Worm (Caenorhabditis elegans): Measurements from ENCODE around the gene cpz-2.
A peak's percentile ranks its signal among the peaks of the same experiment; 100 is the strongest.

Gene cpz-2

DNA sequence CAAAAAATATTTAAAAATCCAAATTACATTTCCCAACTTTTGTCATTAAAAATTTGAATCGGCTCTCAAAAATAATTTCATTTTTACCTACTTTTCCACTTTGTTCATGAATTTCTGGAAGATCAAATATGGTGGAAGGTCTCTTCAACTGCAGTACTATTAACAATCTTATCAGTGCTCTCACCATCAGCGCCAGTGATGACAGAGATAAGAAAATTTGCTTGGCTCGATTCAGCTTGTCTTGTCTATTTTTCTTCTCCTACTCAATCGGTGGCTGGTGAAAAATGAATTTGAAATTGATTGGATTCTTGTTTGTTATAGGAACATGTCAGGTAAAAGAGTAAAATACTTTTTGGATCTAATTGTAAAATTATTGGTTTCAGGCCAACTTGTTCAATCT, at the start of gene cpz-2:
TSS of gene cpz-2 (plus strand) at position 210 of the 400 bp plus-strand sequence.
- TF ChIP-seq ets-4 (tag; optimal IDR thresholded peaks at IDR 0.05) (no peak), elt-2 (tag; optimal IDR thresholded peaks at IDR 0.05) (peak; percentile 72)

DNA sequence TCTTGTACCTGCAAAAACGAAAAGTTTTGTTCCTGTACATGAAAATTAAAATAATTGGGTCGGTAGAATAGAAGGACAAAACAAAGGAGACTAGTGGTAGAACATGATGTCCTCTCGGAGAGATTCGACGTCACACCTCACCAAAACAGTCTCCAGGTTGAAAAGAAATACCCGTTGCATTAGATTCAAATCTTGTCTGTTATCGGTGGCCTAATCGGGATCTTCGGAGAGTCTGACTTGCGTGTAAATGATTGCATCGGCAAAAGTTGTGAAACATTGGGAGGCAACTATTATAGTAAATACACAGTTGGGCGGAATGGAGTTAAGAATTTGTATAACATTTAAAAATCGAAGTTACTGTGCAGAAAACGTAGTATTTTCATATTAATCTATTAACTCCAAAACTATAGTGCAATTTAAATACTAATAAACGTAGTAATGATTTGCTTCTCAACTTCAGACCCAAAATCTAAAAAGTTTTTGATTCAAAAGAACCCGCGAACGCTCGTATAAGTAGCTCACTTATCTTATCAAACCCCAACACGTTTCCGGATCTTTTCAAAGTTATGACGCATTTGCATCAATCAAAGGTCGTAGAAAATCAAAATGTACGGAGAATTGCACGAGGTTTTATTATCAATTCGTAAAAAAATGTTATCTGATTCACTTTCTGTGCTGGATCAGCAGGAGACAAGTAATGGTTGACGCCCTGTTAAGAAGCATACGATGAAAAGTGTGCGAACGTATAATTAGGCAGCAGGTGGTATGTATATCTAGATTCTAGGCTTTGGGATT, 47.4 kb upstream of the cpz-2 start, which contains the start of gene nhr-168:
TSS of gene nhr-168 (minus strand) at position 486 of the 795 bp plus-strand sequence.
- TF ChIP-seq ceh-34 (tag; optimal IDR thresholded peaks at IDR 0.05) (no peak), C38D4.7 (GFP tag; optimal IDR thresholded peaks at IDR 0.05) (no peak), npax-4 (tag; optimal IDR thresholded peaks at IDR 0.05) (no peak), hlh-13 (GFP tag; optimal IDR thresholded peaks at IDR 0.05) (no peak), fkh-10 (GFP tag; optimal IDR thresholded peaks at IDR 0.05) (no peak), pag-3 (tag; optimal IDR thresholded peaks at IDR 0.05; ENCODE audit: borderline replicate concordance) (no peak), ama-1 (optimal IDR thresholded peaks at IDR 0.05) (no peak), sox-4 (tag; optimal IDR thresholded peaks at IDR 0.05) (no peak), C08G9.2 (tag; optimal IDR thresholded peaks at IDR 0.05) (no peak), pha-2 (tag; optimal IDR thresholded peaks at IDR 0.05) (no peak), pros-1 (tag; optimal IDR thresholded peaks at IDR 0.05) (no peak), ttx-3 (tag; optimal IDR thresholded peaks at IDR 0.05) (no peak), ceh-19 (GFP tag; optimal IDR thresholded peaks at IDR 0.05) (no peak), Y22D7AL.16 (tag; optimal IDR thresholded peaks at IDR 0.05) (no peak), nhr-11 (tag; optimal IDR thresholded peaks at IDR 0.05) (no peak)

DNA sequence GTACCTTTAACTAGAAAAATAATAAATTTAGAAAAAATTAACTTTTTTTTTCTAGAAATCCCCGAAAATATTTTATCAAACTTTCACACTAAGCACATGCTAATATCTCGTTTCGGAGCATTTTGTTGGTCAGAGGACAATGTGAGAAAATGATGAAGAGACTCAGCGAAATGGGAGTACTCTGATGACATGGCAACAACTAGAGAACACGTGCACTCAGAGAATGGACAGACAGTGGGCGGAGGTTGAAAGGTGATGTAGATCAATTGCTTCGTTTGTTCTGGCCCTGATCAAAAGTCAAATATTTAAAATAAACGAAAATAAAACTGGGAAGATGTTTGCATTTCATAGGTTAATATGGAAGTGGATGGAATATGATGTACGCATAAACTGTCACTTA, 46.5 kb upstream of the cpz-2 start:
- TF ChIP-seq syd-9 (tag; optimal IDR thresholded peaks at IDR 0.05): no peak
- TF ChIP-seq C38D4.7 (GFP tag; optimal IDR thresholded peaks at IDR 0.05): no peak
- no peak for TF ChIP-seq fax-1 (tag; optimal IDR thresholded peaks at IDR 0.05)
- TF ChIP-seq pat-9 (tag; optimal IDR thresholded peaks at IDR 0.05): no peak
- TF ChIP-seq ceh-48 (tag; optimal IDR thresholded peaks at IDR 0.05): no peak
- no peak for TF ChIP-seq eyg-1 (tag; optimal IDR thresholded peaks at IDR 0.05)
- no peak for TF ChIP-seq unc-42 (tag; optimal IDR thresholded peaks at IDR 0.05)
- TF ChIP-seq nfya-1 (tag; optimal IDR thresholded peaks at IDR 0.05): no peak
- no peak for TF ChIP-seq hlh-30 (tag; optimal IDR thresholded peaks at IDR 0.05; ENCODE audit: insufficient read depth)
- TF ChIP-seq ceh-24 (tag; optimal IDR thresholded peaks at IDR 0.05): no peak
- no peak for TF ChIP-seq hlh-13 (GFP tag; optimal IDR thresholded peaks at IDR 0.05)
- TF ChIP-seq nhr-11 (tag; optimal IDR thresholded peaks at IDR 0.05): no peak
- no peak for TF ChIP-seq unc-3 (GFP tag; conservative IDR thresholded peaks at IDR 0.05)
- no peak for TF ChIP-seq unc-3 (tag; optimal IDR thresholded peaks at IDR 0.05)
- TF ChIP-seq K09A11.1 (tag; optimal IDR thresholded peaks at IDR 0.05; ENCODE audit: insufficient read depth): no peak
- TF ChIP-seq C08G9.2 (tag; optimal IDR thresholded peaks at IDR 0.05): no peak
- no peak for TF ChIP-seq Y22D7AL.16 (tag; optimal IDR thresholded peaks at IDR 0.05)
- TF ChIP-seq F13H6.1 (tag; optimal IDR thresholded peaks at IDR 0.05): no peak
- no peak for TF ChIP-seq mec-3 (tag; optimal IDR thresholded peaks at IDR 0.05; ENCODE audit: borderline replicate concordance)

DNA sequence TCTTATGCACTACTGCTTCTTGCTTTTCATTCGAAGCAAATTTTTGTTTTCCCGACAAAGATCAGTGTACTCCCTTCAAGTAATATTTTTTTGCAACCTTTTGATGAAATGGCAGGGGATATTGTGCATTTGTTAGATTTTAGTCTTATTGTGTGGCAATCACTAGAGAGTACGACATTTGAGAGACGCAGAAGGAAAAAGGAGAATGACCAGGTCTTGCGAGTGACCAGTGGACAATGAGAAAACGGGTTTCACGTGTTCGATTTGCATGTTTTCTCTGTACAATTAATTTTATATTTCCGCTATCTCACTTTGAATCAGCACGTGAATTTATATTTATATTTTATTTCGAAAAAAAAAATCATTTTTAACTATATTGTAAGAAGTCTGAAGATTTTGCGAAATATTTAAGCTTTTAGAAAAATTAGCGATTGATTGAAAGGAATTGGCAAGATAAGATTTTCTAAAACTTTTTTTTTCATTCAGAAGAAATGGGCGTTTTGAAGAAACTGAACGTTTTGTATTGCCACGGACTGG, 45.0 kb upstream of the cpz-2 start, which contains the start of gene C50B6.9:
TSS of gene C50B6.9 (plus strand) at position 487 of the 537 bp plus-strand sequence.
- TF ChIP-seq hlh-30 (tag; optimal IDR thresholded peaks at IDR 0.05; ENCODE audit: insufficient read depth) (peak; percentile 1), elt-2 (tag; optimal IDR thresholded peaks at IDR 0.05) (no peak), pha-2 (tag; optimal IDR thresholded peaks at IDR 0.05) (no peak)

DNA sequence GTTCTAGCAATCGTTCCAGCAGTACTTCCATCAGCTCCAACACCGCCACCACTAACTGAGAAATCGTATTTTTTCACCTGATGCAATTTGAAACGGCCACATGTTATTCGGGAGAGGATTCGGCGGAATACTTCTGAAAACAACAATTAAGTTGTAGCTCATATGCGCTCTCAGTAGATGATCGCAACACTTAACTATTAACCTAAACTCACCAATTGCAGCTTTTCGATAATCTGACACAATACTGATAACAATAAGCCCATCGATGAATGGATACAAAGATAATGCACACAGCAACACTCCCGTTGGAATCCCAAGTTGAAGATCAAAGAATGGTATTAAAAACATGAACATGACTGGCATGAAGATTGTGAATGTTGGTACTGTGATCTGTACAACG, 43.0 kb upstream of the cpz-2 start:
- no peak for TF ChIP-seq sox-2 (GFP tag; IDR thresholded peaks at IDR 0.05)
- TF ChIP-seq nhr-11 (tag; optimal IDR thresholded peaks at IDR 0.05): no peak
- TF ChIP-seq pros-1 (tag; optimal IDR thresholded peaks at IDR 0.05): no peak
- no peak for TF ChIP-seq dmd-4 (tag; optimal IDR thresholded peaks at IDR 0.05; ENCODE audit: borderline replicate concordance)
- TF ChIP-seq ceh-9 (tag; optimal IDR thresholded peaks at IDR 0.05): no peak

All from whole organism, late embryonic.